Worm (Caenorhabditis elegans) whole organism, L4 larva: ENCODE data around the gene ell-1.

Experiments used
- D1046.2 ChIP-seq: fragments of 200-800 bp; sonication (Bioruptor generic); IDR thresholded peaks from 2 replicates; pipeline ENCODE4 v1.3.6; 2022; ENCODE audit warnings: missing genetic modification characterization, missing compliant biosample characterization
- F49E8.2 ChIP-seq: sonication (generic microtip); optimal IDR thresholded peaks from 2 replicates; lab custom pipeline; 2016; ENCODE audit warnings: missing compliant biosample characterization, mild to moderate bottlenecking, missing genetic modification characterization, borderline replicate concordance
- T20F7.1 ChIP-seq: fragments of 200-800 bp; sonication (Bioruptor generic); optimal IDR thresholded peaks from 2 replicates; lab custom pipeline; 2018; ENCODE audit warnings: mild to moderate bottlenecking, missing genetic modification characterization, missing compliant biosample characterization
- T26A8.4 ChIP-seq: fragments of 200-800 bp; sonication (Bioruptor generic); IDR thresholded peaks from 2 replicates; pipeline ENCODE4 v1.3.6; 2022; ENCODE audit warnings: missing genetic modification characterization, missing compliant biosample characterization
- Y48G9A.11 ChIP-seq: fragments of 200-800 bp; sonication (Bioruptor generic); IDR thresholded peaks from 2 replicates; pipeline ENCODE4 v1.3.6; 2022; ENCODE audit warnings: missing genetic modification reagents, missing genetic modification characterization, missing compliant biosample characterization
- ZK546.5 ChIP-seq, 2 experiments: sonication (generic microtip); optimal IDR thresholded peaks; 2 replicates each; lab custom pipeline; 2017; ENCODE audit warnings: missing biosample characterization in 2 of 2, missing genetic modification characterization in 2 of 2
- aha-1 ChIP-seq: fragments of 150-350 bp; peaks from one replicate; lab custom pipeline; 2014; ENCODE audit warnings: missing biosample characterization, missing genetic modification characterization
- ama-1 ChIP-seq: fragments of 150-350 bp; optimal IDR thresholded peaks from 2 replicates; lab custom pipeline; 2014; ENCODE audit warnings: inconsistent platforms, mixed read lengths
- arid-1 ChIP-seq: fragments of 200-800 bp; sonication (Bioruptor generic); conservative IDR thresholded peaks from 2 replicates; pipeline ENCODE4 v1.3.6; 2022; ENCODE audit warnings: missing genetic modification reagents, missing genetic modification characterization, missing compliant biosample characterization
- ceh-28 ChIP-seq: fragments of 150-350 bp; optimal IDR thresholded peaks from 2 replicates; lab custom pipeline; 2014; ENCODE audit warnings: missing biosample characterization, missing genetic modification reagents, missing genetic modification characterization
- ceh-44 ChIP-seq: fragments of 200-800 bp; sonication (Bioruptor generic); IDR thresholded peaks from 2 replicates; pipeline ENCODE4 v1.3.6; 2022; ENCODE audit warnings: missing genetic modification reagents, missing genetic modification characterization, missing compliant biosample characterization
- ceh-62 ChIP-seq: sonication (generic microtip); optimal IDR thresholded peaks from 2 replicates; lab custom pipeline; 2017; ENCODE audit warnings: missing biosample characterization, missing genetic modification characterization
- cey-2 ChIP-seq: sonication (generic microtip); optimal IDR thresholded peaks from 3 replicates; lab custom pipeline; 2017; ENCODE audit warnings: missing genetic modification characterization, mild to moderate bottlenecking, missing compliant biosample characterization, antibody characterized with exemption, borderline replicate concordance; ENCODE audit not compliant: insufficient read depth
- ctbp-1 ChIP-seq: fragments of 200-800 bp; sonication (Bioruptor generic); IDR thresholded peaks from 2 replicates; pipeline ENCODE4 v1.3.6; 2022; ENCODE audit warnings: missing genetic modification reagents, missing genetic modification characterization, missing compliant biosample characterization
- daf-16 ChIP-seq, 3 experiments: sonication (generic microtip); optimal IDR thresholded peaks; 2 replicates each; lab custom pipeline; 2016 to 2017; ENCODE audit warnings: missing genetic modification characterization in 3 of 3, missing genetic modification reagents in 3 of 3, mild to moderate bottlenecking in 2 of 3, missing compliant biosample characterization in 2 of 3, missing biosample characterization in 1 of 3, moderate library complexity in 1 of 3
- dmd-8 ChIP-seq: fragments of 200-800 bp; sonication (Bioruptor generic); IDR thresholded peaks from 2 replicates; pipeline ENCODE4 v1.3.6; 2022; ENCODE audit warnings: missing genetic modification characterization, missing compliant biosample characterization
- dmd-9 ChIP-seq: fragments of 200-800 bp; sonication (Bioruptor generic); IDR thresholded peaks from 2 replicates; pipeline ENCODE4 v1.3.6; 2022; ENCODE audit warnings: missing genetic modification reagents, missing genetic modification characterization, missing compliant biosample characterization
- duxl-1 ChIP-seq: sonication (generic microtip); optimal IDR thresholded peaks from 2 replicates; lab custom pipeline; 2016; ENCODE audit warnings: mild to moderate bottlenecking, missing genetic modification characterization, moderate library complexity, missing compliant biosample characterization; ENCODE audit not compliant: poor library complexity
- fkh-10 ChIP-seq: fragments of 150-350 bp; optimal IDR thresholded peaks from 2 replicates; lab custom pipeline; 2014; ENCODE audit warnings: missing biosample characterization, missing genetic modification reagents, missing genetic modification characterization
- gei-8 ChIP-seq: fragments of 200-800 bp; sonication (Bioruptor generic); optimal IDR thresholded peaks from 2 replicates; lab custom pipeline; 2018; ENCODE audit warnings: mild to moderate bottlenecking, missing genetic modification characterization, missing compliant biosample characterization
- lin-1 ChIP-seq: fragments of 200-800 bp; sonication (Bioruptor generic); IDR thresholded peaks from 2 replicates; pipeline ENCODE4 v1.3.6; 2022; ENCODE audit warnings: missing genetic modification reagents, missing genetic modification characterization, missing compliant biosample characterization
- lin-13 ChIP-seq: fragments of 150-350 bp; optimal IDR thresholded peaks from 2 replicates; lab custom pipeline; 2014; ENCODE audit warnings: missing biosample characterization, missing genetic modification reagents, missing genetic modification characterization
- lin-38 ChIP-seq: fragments of 200-800 bp; sonication (Bioruptor generic); IDR thresholded peaks from 2 replicates; pipeline ENCODE4 v1.3.6; 2022; ENCODE audit warnings: missing genetic modification reagents, missing genetic modification characterization, missing compliant biosample characterization
- lsy-2 ChIP-seq, 2 experiments: fragments of 150-350 bp in 1 of 2; sonication (generic microtip) in 1 of 2; optimal IDR thresholded peaks; 2 replicates each; lab custom pipeline; 2014 to 2017; ENCODE audit warnings: missing biosample characterization in 2 of 2, missing genetic modification characterization in 2 of 2
- madf-9 ChIP-seq: fragments of 200-800 bp; sonication (Bioruptor generic); conservative IDR thresholded peaks from 2 replicates; pipeline ENCODE4 v1.3.6; 2022; ENCODE audit warnings: missing genetic modification reagents, missing genetic modification characterization, missing compliant biosample characterization
- mdt-29 ChIP-seq: fragments of 200-800 bp; sonication (Bioruptor generic); IDR thresholded peaks from 2 replicates; pipeline ENCODE4 v1.3.6; 2022; ENCODE audit warnings: missing genetic modification reagents, missing genetic modification characterization, missing compliant biosample characterization
- mep-1 ChIP-seq: fragments of 150-350 bp; sonication (generic microtip); optimal IDR thresholded peaks from 3 replicates; lab custom pipeline; 2014; ENCODE audit warnings: missing biosample characterization, missing genetic modification characterization
- mes-2 ChIP-seq: sonication (generic microtip); optimal IDR thresholded peaks from 2 replicates; lab custom pipeline; 2016; ENCODE audit warnings: missing genotype, mild to moderate bottlenecking, missing genetic modification characterization, missing compliant biosample characterization; ENCODE audit not compliant: poor library complexity, severe bottlenecking
- mxl-3 ChIP-seq: fragments of 200-800 bp; sonication (Bioruptor generic); optimal IDR thresholded peaks from 2 replicates; lab custom pipeline; 2018; ENCODE audit warnings: mild to moderate bottlenecking, missing genetic modification characterization, missing compliant biosample characterization
- nhr-102 ChIP-seq: sonication (generic microtip); optimal IDR thresholded peaks from 2 replicates; lab custom pipeline; 2016; ENCODE audit warnings: mild to moderate bottlenecking, missing genetic modification characterization, moderate library complexity, missing compliant biosample characterization
- nhr-237 ChIP-seq: sonication (generic microtip); optimal IDR thresholded peaks from 2 replicates; lab custom pipeline; 2017; ENCODE audit warnings: missing biosample characterization, missing genetic modification characterization
- nhr-25 ChIP-seq: sonication (generic microtip); optimal IDR thresholded peaks from 2 replicates; lab custom pipeline; 2017; ENCODE audit warnings: missing genetic modification characterization, mild to moderate bottlenecking, missing compliant biosample characterization, antibody characterized with exemption, moderate library complexity, borderline replicate concordance; ENCODE audit not compliant: insufficient read depth
- nhr-28 ChIP-seq: fragments of 150-350 bp; optimal IDR thresholded peaks from 2 replicates; lab custom pipeline; 2014; ENCODE audit warnings: missing biosample characterization, missing genetic modification characterization
- nhr-42 ChIP-seq: fragments of 200-800 bp; sonication (Bioruptor generic); IDR thresholded peaks from 2 replicates; pipeline ENCODE4 v1.3.6; 2022; ENCODE audit warnings: missing genetic modification characterization, missing compliant biosample characterization
- nhr-76 ChIP-seq: fragments of 150-350 bp; optimal IDR thresholded peaks from 2 replicates; lab custom pipeline; 2014; ENCODE audit warnings: missing biosample characterization, missing genetic modification characterization
- pha-4 ChIP-seq, 2 experiments: fragments of 150-350 bp in 1 of 2; fragments of 200-800 bp in 1 of 2; sonication (Bioruptor generic) in 1 of 2; IDR thresholded peaks in 1 of 2; optimal IDR thresholded peaks in 1 of 2; 2 replicates each; pipeline versions ENCODE4 v1.3.6 to Lab custom; 2014 to 2022; ENCODE audit warnings: missing genetic modification characterization in 2 of 2, missing genetic modification reagents in 2 of 2, missing biosample characterization in 1 of 2, missing compliant biosample characterization in 1 of 2
- php-3 ChIP-seq: fragments of 200-800 bp; sonication (Bioruptor generic); IDR thresholded peaks from 2 replicates; pipeline ENCODE4 v1.3.6; 2022; ENCODE audit warnings: missing genetic modification reagents, missing genetic modification characterization, missing compliant biosample characterization
- sdz-12 ChIP-seq: fragments of 200-800 bp; sonication (Bioruptor generic); optimal IDR thresholded peaks from 2 replicates; lab custom pipeline; 2018; ENCODE audit warnings: mild to moderate bottlenecking, missing genetic modification characterization, missing compliant biosample characterization
- snpc-1.2 ChIP-seq: fragments of 200-800 bp; sonication (Bioruptor generic); IDR thresholded peaks from 2 replicates; pipeline ENCODE4 v1.3.6; 2022; ENCODE audit warnings: missing genetic modification reagents, missing genetic modification characterization, missing compliant biosample characterization
- snpc-4 ChIP-seq: fragments of 150-350 bp; optimal IDR thresholded peaks from 2 replicates; lab custom pipeline; 2014; ENCODE audit warnings: missing biosample characterization, missing genetic modification characterization
- unc-130 ChIP-seq: sonication (generic microtip); optimal IDR thresholded peaks from 2 replicates; lab custom pipeline; 2016; ENCODE audit warnings: missing genetic modification reagents, missing genetic modification characterization, missing compliant biosample characterization
- unc-39 ChIP-seq: sonication (generic microtip); optimal IDR thresholded peaks from 2 replicates; lab custom pipeline; 2017; ENCODE audit warnings: missing biosample characterization, missing genetic modification characterization
- vab-7 ChIP-seq: fragments of 200-800 bp; sonication (Bioruptor generic); IDR thresholded peaks from 2 replicates; pipeline ENCODE4 v1.3.6; 2022; ENCODE audit warnings: missing genetic modification reagents, missing genetic modification characterization, missing compliant biosample characterization
- zip-11 ChIP-seq: fragments of 200-800 bp; sonication (Bioruptor generic); IDR thresholded peaks from 2 replicates; pipeline ENCODE4 v1.3.6; 2022; ENCODE audit warnings: missing genetic modification characterization, missing compliant biosample characterization
- zip-2 ChIP-seq: fragments of 150-350 bp; optimal IDR thresholded peaks from 2 replicates; lab custom pipeline; 2014; ENCODE audit warnings: missing biosample characterization, missing genetic modification characterization

Gene ell-1

ce11 chrIV:4347578-4348003 lies 46.6 kb upstream of the ell-1 start:
- TF ChIP-seq nhr-102 (tag; lab: Kevin White, UChicago) (no peak), T20F7.1 (no peak), daf-16 (GFP tag; optimal IDR thresholded peaks at IDR 0.05; lab: Kevin White, UChicago) (no peak), daf-16 (tag; optimal IDR thresholded peaks at IDR 0.05; lab: Kevin White, UChicago) (peak; percentile 15), lsy-2 (tag; optimal IDR thresholded peaks at IDR 0.05; lab: Kevin White, UChicago) (no peak), pha-4 (GFP tag; IDR thresholded peaks at IDR 0.05; lab: Robert Waterston, UW) (0 out of 2 replicates have a peak, but pooled peaks have one; percentile 10), pha-4 (tag; optimal IDR thresholded peaks at IDR 0.05; lab: Kevin White, UChicago) (no peak), php-3 (GFP tag; lab: Robert Waterston, UW) (0 out of 2 replicates have a peak, but pooled peaks have one; percentile 22), snpc-1.2 (GFP tag; lab: Robert Waterston, UW) (peak; percentile 90), arid-1 (peak; percentile 16), nhr-76 (tag; lab: Kevin White, UChicago) (no peak), D1046.2 (GFP tag; lab: Robert Waterston, UW) (no peak), lin-13 (GFP tag; lab: Kevin White, UChicago) (no peak), ceh-28 (no peak), F49E8.2 (tag; lab: Kevin White, UChicago) (peak; percentile 68), T26A8.4 (GFP tag; lab: Robert Waterston, UW) (peak; percentile 51; the same call in 1 of the 2 replicates), vab-7 (no peak), zip-11 (no peak), fkh-10 (no peak), nhr-42 (no peak), ama-1 (lab: Kevin White, UChicago) (peak; percentile 62), gei-8 (no peak), ZK546.5 (tag; optimal IDR thresholded peaks at IDR 0.05; lab: Kevin White, UChicago) (no peak), madf-9 (GFP tag; lab: Robert Waterston, UW) (no peak), ctbp-1 (GFP tag; lab: Robert Waterston, UW) (no peak), unc-39 (no peak), ceh-44 (GFP tag; lab: Robert Waterston, UW) (0 out of 2 replicates have a peak, but pooled peaks have one; percentile 25), duxl-1 (peak; percentile 56), dmd-9 (GFP tag; lab: Robert Waterston, UW) (no peak), sdz-12 (GFP tag; lab: Kevin White, UChicago) (no peak), nhr-237 (tag; lab: Kevin White, UChicago) (no peak), lin-38 (peak; percentile 95), ceh-62 (no peak), mes-2 (peak; percentile 29), Y48G9A.11 (GFP tag; lab: Robert Waterston, UW) (0 out of 2 replicates have a peak, but pooled peaks have one; percentile 49), mdt-29 (GFP tag; lab: Robert Waterston, UW) (0 out of 2 replicates have a peak, but pooled peaks have one; percentile 24), cey-2 (tag; lab: Kevin White, UChicago) (no peak), nhr-25 (tag; lab: Kevin White, UChicago) (no peak), mep-1 (tag; lab: Kevin White, UChicago) (no peak), zip-2 (tag; lab: Kevin White, UChicago) (no peak), mxl-3 (GFP tag; lab: Kevin White, UChicago) (no peak), aha-1 (tag; lab: Kevin White, UChicago) (no peak), nhr-28 (tag; lab: Kevin White, UChicago) (no peak), dmd-8 (0 out of 2 replicates have a peak, but pooled peaks have one; percentile 5), lin-1 (peak; percentile 21; the same call in 1 of the 2 replicates), unc-130 (GFP tag; lab: Kevin White, UChicago) (peak; percentile 13), snpc-4 (peak; percentile 61)
